Fruit fly (Drosophila melanogaster) whole organism: ENCODE data around the gene IKKepsilon.

ENCODE experiments used
- CG8478 ChIP-seq: fragments of >200 bp; optimal IDR thresholded peaks from 2 replicates; lab custom pipeline; 2018; ENCODE audit warnings: inconsistent platforms
- Dll ChIP-seq: fragments of >200 bp; optimal IDR thresholded peaks from 2 replicates; lab custom pipeline; 2017
- EcR ChIP-seq, 2 experiments: fragments of >200 bp; optimal IDR thresholded peaks; 2 replicates each; lab custom pipeline; 2017; ENCODE audit warnings: missing biosample characterization in 2 of 2, missing genetic modification characterization in 2 of 2, missing genetic modification reagents in 2 of 2
- pan ChIP-seq: fragments of >200 bp; optimal IDR thresholded peaks from 2 replicates; lab custom pipeline; 2017
- psq ChIP-seq: fragments of >200 bp; optimal IDR thresholded peaks from 2 replicates; lab custom pipeline; 2017
- usp ChIP-seq: fragments of >200 bp; optimal IDR thresholded peaks from 2 replicates; lab custom pipeline; 2017; ENCODE audit warnings: missing biosample characterization, missing genetic modification characterization, mixed read lengths

The IKKepsilon gene

dm6 chr2L:20661071-20661470 lies 14.8 kb upstream of the IKKepsilon start:
- no peak for TF ChIP-seq psq (lab: Kevin White, UChicago)
- no peak for TF ChIP-seq Dll (lab: Kevin White, UChicago)
- no peak for TF ChIP-seq CG8478
- no peak for TF ChIP-seq usp (GFP tag; lab: Kevin White, UChicago)
- no peak for TF ChIP-seq pan
- no peak for TF ChIP-seq EcR (GFP tag; optimal IDR thresholded peaks at IDR 0.05; lab: Kevin White, UChicago)

dm6 chr2L:20664428-20664827 lies 11.4 kb upstream of the IKKepsilon start:
- TF ChIP-seq pan (no peak), Dll (lab: Kevin White, UChicago) (no peak), CG8478 (no peak)

- no peak for TF ChIP-seq Dll (lab: Kevin White, UChicago)
- no peak for TF ChIP-seq psq (lab: Kevin White, UChicago)
- no peak for TF ChIP-seq EcR (GFP tag; optimal IDR thresholded peaks at IDR 0.05; lab: Kevin White, UChicago)
- TF ChIP-seq usp (GFP tag; lab: Kevin White, UChicago) = no peak
- no peak for TF ChIP-seq CG8478
- no peak for TF ChIP-seq pan
Measured at dm6 chr2L:20671212-20671611, 4.6 kb upstream of the IKKepsilon start.

- TF ChIP-seq pan (no peak), Dll (lab: Kevin White, UChicago) (no peak), psq (lab: Kevin White, UChicago) (no peak), CG8478 (no peak), usp (GFP tag; lab: Kevin White, UChicago) (no peak), EcR (GFP tag; optimal IDR thresholded peaks at IDR 0.05; lab: Kevin White, UChicago) (no peak)
Measured at dm6 chr2L:20673737-20674461, 1.9 kb upstream of the IKKepsilon start.

dm6 chr2L:20674718-20675117 lies 1.1 kb upstream of the IKKepsilon start:
- TF ChIP-seq CG8478 = no peak
- no peak for TF ChIP-seq usp (GFP tag; lab: Kevin White, UChicago)
- no peak for TF ChIP-seq Dll (lab: Kevin White, UChicago)
- TF ChIP-seq EcR (GFP tag; optimal IDR thresholded peaks at IDR 0.05; lab: Kevin White, UChicago) = no peak
- TF ChIP-seq pan = no peak
- no peak for TF ChIP-seq psq (lab: Kevin White, UChicago)

- TF ChIP-seq CG8478 (no peak), pan (no peak), psq (lab: Kevin White, UChicago) (no peak), usp (GFP tag; lab: Kevin White, UChicago) (no peak), Dll (lab: Kevin White, UChicago) (no peak), EcR (GFP tag; optimal IDR thresholded peaks at IDR 0.05; lab: Kevin White, UChicago) (no peak)
Measured at dm6 chr2L:20681648-20682098, 5.8 kb downstream of the IKKepsilon start, which contains the start of gene Cen. Cen (minus strand) TSS chr2L:20681846.

dm6 chr2L:20682136-20682733 lies 6.4 kb downstream of the IKKepsilon start, which contains the start of gene CG2617:
CG2617 (plus strand) TSS chr2L:20682368.
- TF ChIP-seq usp (GFP tag; lab: Kevin White, UChicago) (no peak), Dll (lab: Kevin White, UChicago) (no peak), CG8478 (no peak), pan (no peak), EcR (GFP tag; optimal IDR thresholded peaks at IDR 0.05; lab: Kevin White, UChicago) (no peak), psq (lab: Kevin White, UChicago) (no peak)

dm6 chr2L:20688722-20689121 lies 12.9 kb downstream of the IKKepsilon start:
- TF ChIP-seq Dll (lab: Kevin White, UChicago) (no peak), pan (no peak), EcR (GFP tag; optimal IDR thresholded peaks at IDR 0.05; lab: Kevin White, UChicago) (no peak), usp (GFP tag; lab: Kevin White, UChicago) (no peak)

dm6 chr2L:20690055-20690454 lies 14.2 kb downstream of the IKKepsilon start:
- TF ChIP-seq psq (lab: Kevin White, UChicago) (no peak), CG8478 (no peak), usp (GFP tag; lab: Kevin White, UChicago) (no peak), pan (no peak), Dll (lab: Kevin White, UChicago) (no peak), EcR (GFP tag; optimal IDR thresholded peaks at IDR 0.05; lab: Kevin White, UChicago) (no peak)

- TF ChIP-seq psq (lab: Kevin White, UChicago) (no peak), usp (GFP tag; lab: Kevin White, UChicago) (no peak), EcR (GFP tag; optimal IDR thresholded peaks at IDR 0.05; lab: Kevin White, UChicago) (no peak), Dll (lab: Kevin White, UChicago) (no peak), pan (no peak), CG8478 (no peak)
Measured at dm6 chr2L:20695066-20695465, 19.2 kb downstream of the IKKepsilon start.

- TF ChIP-seq pan (no peak), psq (lab: Kevin White, UChicago) (no peak), usp (GFP tag; lab: Kevin White, UChicago) (no peak), EcR (GFP tag; optimal IDR thresholded peaks at IDR 0.05; lab: Kevin White, UChicago) (no peak), CG8478 (no peak), Dll (lab: Kevin White, UChicago) (no peak)
Measured at dm6 chr2L:20700534-20701239, 24.8 kb downstream of the IKKepsilon start.
